Fruit fly (Drosophila melanogaster): ENCODE results near the gene Msh6.

Gene Msh6

DNA sequence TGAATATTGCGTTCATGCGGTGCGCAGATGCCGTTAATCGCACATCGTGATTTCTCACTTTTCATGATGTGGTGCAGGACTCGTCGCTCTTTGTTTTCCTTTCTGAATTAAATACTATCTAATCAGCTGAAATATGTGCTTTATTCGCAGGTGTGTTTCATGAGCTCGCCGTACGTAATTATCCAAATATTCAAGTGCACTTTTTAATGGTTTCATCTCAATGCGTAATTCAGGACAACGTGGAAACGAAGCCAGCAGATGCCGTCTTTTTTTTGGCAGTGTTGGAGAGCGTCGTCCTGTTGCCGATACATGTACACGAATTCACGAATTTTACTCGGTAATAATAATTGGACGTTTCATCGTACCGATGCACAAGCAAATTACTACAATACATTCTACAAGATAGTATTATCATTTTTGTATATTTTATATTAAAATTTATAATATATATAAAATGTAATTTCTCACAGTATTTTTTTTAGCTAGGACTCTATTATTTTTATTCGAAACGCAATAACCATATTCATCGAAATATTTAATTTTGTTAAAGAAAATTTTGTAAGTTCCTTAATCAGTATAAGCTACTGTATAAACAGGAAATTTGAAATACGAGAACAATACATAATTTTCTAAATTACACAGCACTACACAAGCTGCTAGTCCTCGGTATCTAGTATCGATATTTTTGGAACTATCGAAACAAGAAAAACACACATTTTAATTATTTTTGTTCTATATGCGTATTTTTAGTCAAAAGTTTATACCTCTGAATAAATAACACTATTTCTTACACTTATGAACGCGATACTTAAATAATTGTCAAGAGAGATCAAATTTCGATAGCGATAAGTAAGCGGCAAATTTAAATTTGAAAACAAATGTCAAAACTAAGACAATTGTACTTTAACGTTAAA lies 21.4 kb downstream of the Msh6 start, which contains the start of gene CG12316:
Gene CG12316, minus strand, starts transcription at position 276 of the 914 bp plus-strand sequence.
- TF ChIP-seq fd59A (GFP tag; optimal IDR thresholded peaks at IDR 0.05) (peak; percentile 91), CG1621 (tag; optimal IDR thresholded peaks at IDR 0.05) (peak; percentile 95), Gug (GFP tag; IDR thresholded peaks at IDR 0.05) (peak; percentile 84), CG3032 (tag; optimal IDR thresholded peaks at IDR 0.05) (peak; percentile 93), OdsH (GFP tag; optimal IDR thresholded peaks at IDR 0.05) (peak; percentile 94), CG3919 (GFP tag; optimal IDR thresholded peaks at IDR 0.05) (peak; percentile 97), CG11902 (GFP tag; optimal IDR thresholded peaks at IDR 0.05) (peak; percentile 83), CG31627 (GFP tag; optimal IDR thresholded peaks at IDR 0.05) (peak; percentile 97), CG15336 (GFP tag; IDR thresholded peaks at IDR 0.05) (peak; percentile 96), CG8319 (GFP tag; optimal IDR thresholded peaks at IDR 0.05) (peak; percentile 94), Blimp-1 (GFP tag; optimal IDR thresholded peaks at IDR 0.05) (peak; percentile 81), CG4318 (GFP tag; optimal IDR thresholded peaks at IDR 0.05) (peak; percentile 88), dac (GFP tag; optimal IDR thresholded peaks at IDR 0.05) (peak; percentile 93), net (GFP tag; optimal IDR thresholded peaks at IDR 0.05) (peak; percentile 94), Hr39 (GFP tag; optimal IDR thresholded peaks at IDR 0.05) (peak; percentile 96), eg (GFP tag; IDR thresholded peaks at IDR 0.05) (peak; percentile 90), Lpt (GFP tag; optimal IDR thresholded peaks at IDR 0.05) (peak; percentile 85), Eip93F (GFP tag; optimal IDR thresholded peaks at IDR 0.05) (peak; percentile 85), acj6 (GFP tag; optimal IDR thresholded peaks at IDR 0.05) (peak; percentile 93), CG9139 (GFP tag; optimal IDR thresholded peaks at IDR 0.05) (peak; percentile 85), CG10669 (GFP tag; optimal IDR thresholded peaks at IDR 0.05) (peak; percentile 95), Eip78C (GFP tag) (peak; percentile 99), vri (GFP tag; optimal IDR thresholded peaks at IDR 0.05) (peak; percentile 95), CG34406 (GFP tag; optimal IDR thresholded peaks at IDR 0.05) (peak; percentile 94), Ets96B (tag; optimal IDR thresholded peaks at IDR 0.05) (peak; percentile 94), CG10631 (GFP tag; optimal IDR thresholded peaks at IDR 0.05) (peak; percentile 92), achi (GFP tag; optimal IDR thresholded peaks at IDR 0.05) (peak; percentile 95), topi (GFP tag; optimal IDR thresholded peaks at IDR 0.05) (peak; percentile 97), Smox (GFP tag; optimal IDR thresholded peaks at IDR 0.05) (peak; percentile 95), fd85E (GFP tag; optimal IDR thresholded peaks at IDR 0.05) (peak; percentile 93), lz (GFP tag; optimal IDR thresholded peaks at IDR 0.05) (peak; percentile 98), cyc (GFP tag; optimal IDR thresholded peaks at IDR 0.05) (peak; percentile 95), CG6808 (GFP tag; optimal IDR thresholded peaks at IDR 0.05) (peak; percentile 95), svp (GFP tag) (peak; percentile 98), CG6854 (GFP tag; optimal IDR thresholded peaks at IDR 0.05) (peak; percentile 97), Hr4 (GFP tag; optimal IDR thresholded peaks at IDR 0.05) (peak; percentile 97), Sox14 (GFP tag; optimal IDR thresholded peaks at IDR 0.05) (peak; percentile 97), fkh (GFP tag; optimal IDR thresholded peaks at IDR 0.05) (no peak), CG8119 (GFP tag; IDR thresholded peaks at IDR 0.05) (peak; percentile 96), CG11762 (GFP tag; optimal IDR thresholded peaks at IDR 0.05; ENCODE audit: insufficient read depth) (peak; percentile 88), CG32006 (GFP tag; optimal IDR thresholded peaks at IDR 0.05) (peak; percentile 95), Eip75B (GFP tag; optimal IDR thresholded peaks at IDR 0.05) (peak; percentile 98), pdm3 (GFP tag; optimal IDR thresholded peaks at IDR 0.05) (peak; percentile 95), Hr38 (GFP tag; optimal IDR thresholded peaks at IDR 0.05) (no peak), CG6276 (GFP tag; optimal IDR thresholded peaks at IDR 0.05) (peak; percentile 95), Sox102F (GFP tag; optimal IDR thresholded peaks at IDR 0.05) (peak; percentile 99), CG6792 (GFP tag; optimal IDR thresholded peaks at IDR 0.05) (peak; percentile 95), CG11294 (GFP tag; IDR thresholded peaks at IDR 0.05) (peak; percentile 72), CG8632 (GFP tag; optimal IDR thresholded peaks at IDR 0.05) (peak; percentile 94), CG16779 (tag; optimal IDR thresholded peaks at IDR 0.05) (peak; percentile 93)
